Fruit fly (Drosophila melanogaster) whole organism, embryonic: ENCODE data around the gene Zip88E.

ENCODE experiments used
- Asciz ChIP-seq: fragments of 200-800 bp; sonication (Bioruptor generic); optimal IDR thresholded peaks from 2 replicates; lab custom pipeline; 2017; ENCODE audit warnings: missing biosample characterization, mild to moderate bottlenecking, missing genetic modification characterization, missing genetic modification reagents
- Atf6 ChIP-seq: fragments of 200-800 bp; sonication (Bioruptor generic); IDR thresholded peaks from 2 replicates; pipeline ENCODE4 v1.3.6; 2022; ENCODE audit warnings: missing biosample characterization, missing genetic modification characterization
- CG10979 ChIP-seq: fragments of 200-800 bp; sonication (Bioruptor generic); optimal IDR thresholded peaks from 2 replicates; lab custom pipeline; 2018; ENCODE audit warnings: missing biosample characterization, mild to moderate bottlenecking, missing genetic modification characterization, moderate library complexity
- CG13424 ChIP-seq: fragments of 200-800 bp; sonication (Bioruptor generic); optimal IDR thresholded peaks from 2 replicates; lab custom pipeline; 2019; ENCODE audit warnings: missing biosample characterization, mild to moderate bottlenecking, missing genetic modification characterization, moderate library complexity
- CG13624 ChIP-seq: fragments of 200-800 bp; sonication (Bioruptor generic); optimal IDR thresholded peaks from 2 replicates; lab custom pipeline; 2016; ENCODE audit warnings: missing biosample characterization, missing genetic modification characterization
- CG18599 ChIP-seq: fragments of 200-800 bp; sonication (Bioruptor generic); optimal IDR thresholded peaks from 3 replicates; lab custom pipeline; 2017; ENCODE audit warnings: missing biosample characterization, missing genetic modification characterization, mild to moderate bottlenecking, moderate library complexity, missing genetic modification reagents
- CG2712 ChIP-seq: fragments of 200-800 bp; optimal IDR thresholded peaks from 3 replicates; lab custom pipeline; 2019; ENCODE audit warnings: missing biosample characterization, mild to moderate bottlenecking, missing genetic modification characterization, moderate library complexity
- CG2875 ChIP-seq: fragments of 200-800 bp; sonication (Bioruptor generic); optimal IDR thresholded peaks from 2 replicates; lab custom pipeline; 2017; ENCODE audit warnings: missing biosample characterization, mild to moderate bottlenecking, missing genetic modification characterization, missing genetic modification reagents
- CG32767 ChIP-seq: fragments of 200-800 bp; sonication (Bioruptor generic); IDR thresholded peaks from 2 replicates; pipeline ENCODE4 v1.3.6; 2022; ENCODE audit warnings: missing biosample characterization, missing genetic modification characterization
- CG3281 ChIP-seq: fragments of 200-800 bp; sonication (Bioruptor generic); optimal IDR thresholded peaks from 3 replicates; lab custom pipeline; 2017; ENCODE audit warnings: missing biosample characterization, mild to moderate bottlenecking, missing genetic modification characterization
- CG6272 ChIP-seq: fragments of 200-800 bp; sonication (Bioruptor generic); IDR thresholded peaks from 2 replicates; pipeline ENCODE4 v1.3.6; 2022; ENCODE audit warnings: missing biosample characterization, missing genetic modification characterization
- CG6765 ChIP-seq: fragments of 200-800 bp; sonication (Bioruptor generic); optimal IDR thresholded peaks from 3 replicates; lab custom pipeline; 2017; ENCODE audit warnings: missing biosample characterization, mild to moderate bottlenecking, missing genetic modification characterization
- CG7372 ChIP-seq: fragments of 200-800 bp; sonication (Bioruptor generic); IDR thresholded peaks from 2 replicates; pipeline ENCODE4 v1.3.6; 2022; ENCODE audit warnings: missing biosample characterization, missing genetic modification characterization
- CG7839 ChIP-seq: fragments of 200-800 bp; sonication (Bioruptor generic); optimal IDR thresholded peaks from 3 replicates; lab custom pipeline; 2018; ENCODE audit warnings: missing biosample characterization, mild to moderate bottlenecking, missing genetic modification characterization, moderate library complexity
- CG8388 ChIP-seq: fragments of 200-800 bp; sonication (Bioruptor generic); optimal IDR thresholded peaks from 2 replicates; lab custom pipeline; 2019; ENCODE audit warnings: missing biosample characterization, mild to moderate bottlenecking, missing genetic modification characterization, moderate library complexity
- CG9215 ChIP-seq: fragments of 200-800 bp; sonication (Bioruptor generic); IDR thresholded peaks from 2 replicates; pipeline ENCODE4 v1.3.6; 2022; ENCODE audit warnings: missing biosample characterization, missing genetic modification characterization
- Camta ChIP-seq: fragments of 200-800 bp; sonication (Bioruptor generic); optimal IDR thresholded peaks from 2 replicates; lab custom pipeline; 2016; ENCODE audit warnings: missing biosample characterization, missing genetic modification characterization
- Chrac-16 ChIP-seq: fragments of 200-800 bp; sonication (Bioruptor generic); optimal IDR thresholded peaks from 3 replicates; lab custom pipeline; 2016; ENCODE audit warnings: missing biosample characterization, missing genetic modification characterization
- Dbx ChIP-seq: fragments of 200-800 bp; sonication (Bioruptor generic); IDR thresholded peaks from 3 replicates; pipeline ENCODE4 v1.3.6; 2022; ENCODE audit warnings: missing biosample characterization, missing genetic modification characterization
- HHEX ChIP-seq: fragments of 200-800 bp; sonication (Bioruptor generic); optimal IDR thresholded peaks from 3 replicates; lab custom pipeline; 2017; ENCODE audit warnings: missing biosample characterization, mild to moderate bottlenecking, missing genetic modification characterization, missing genetic modification reagents
- Hmr ChIP-seq: fragments of 200-800 bp; sonication (Bioruptor generic); optimal IDR thresholded peaks from 3 replicates; lab custom pipeline; 2017; ENCODE audit warnings: mild to moderate bottlenecking, missing biosample characterization, missing genetic modification reagents, missing genetic modification characterization
- MESR4 ChIP-seq: fragments of 200-800 bp; sonication (Bioruptor generic); optimal IDR thresholded peaks from 2 replicates; lab custom pipeline; 2018; ENCODE audit warnings: missing biosample characterization, mild to moderate bottlenecking, missing genetic modification characterization, moderate library complexity
- Max ChIP-seq: fragments of 200-800 bp; sonication (Bioruptor generic); optimal IDR thresholded peaks from 2 replicates; lab custom pipeline; 2016; ENCODE audit warnings: missing biosample characterization, mild to moderate bottlenecking, missing genetic modification characterization
- NK7.1 ChIP-seq: fragments of 200-800 bp; sonication (Bioruptor generic); optimal IDR thresholded peaks from 3 replicates; lab custom pipeline; 2016; ENCODE audit warnings: missing biosample characterization, missing genetic modification characterization
- YL-1 ChIP-seq: fragments of 200-800 bp; sonication (Bioruptor generic); optimal IDR thresholded peaks from 3 replicates; lab custom pipeline; 2017; ENCODE audit warnings: missing biosample characterization, mild to moderate bottlenecking, missing genetic modification characterization
- aop ChIP-seq: fragments of 200-800 bp; sonication (Bioruptor generic); IDR thresholded peaks from 2 replicates; pipeline ENCODE4 v1.3.6; 2022; ENCODE audit warnings: missing biosample characterization, missing genetic modification characterization
- ara ChIP-seq: fragments of 200-800 bp; sonication (Bioruptor generic); IDR thresholded peaks from 2 replicates; pipeline ENCODE4 v1.3.6; 2022; ENCODE audit warnings: missing biosample characterization, missing genetic modification characterization
- bbx ChIP-seq: fragments of 200-800 bp; sonication (Bioruptor generic); IDR thresholded peaks from 2 replicates; pipeline ENCODE4 v1.3.6; 2022; ENCODE audit warnings: missing biosample characterization, missing genetic modification characterization; ENCODE audit not compliant: partially characterized antibody
- btn ChIP-seq: fragments of 200-800 bp; sonication (Bioruptor generic); optimal IDR thresholded peaks from 2 replicates; lab custom pipeline; 2016; ENCODE audit warnings: missing biosample characterization, missing genetic modification characterization
- chm ChIP-seq: fragments of 200-800 bp; sonication (Bioruptor generic); IDR thresholded peaks from 2 replicates; pipeline ENCODE4 v1.3.6; 2022; ENCODE audit warnings: missing biosample characterization, missing genetic modification characterization
- eve ChIP-seq, 2 experiments: fragments of >200 bp; optimal IDR thresholded peaks; 2 replicates each; lab custom pipeline; 2017; ENCODE audit warnings: missing biosample characterization in 2 of 2, missing genetic modification characterization in 2 of 2
- fd96Cb ChIP-seq: fragments of 200-800 bp; sonication (Bioruptor generic); optimal IDR thresholded peaks from 2 replicates; lab custom pipeline; 2018; ENCODE audit warnings: missing biosample characterization, mild to moderate bottlenecking, missing genetic modification characterization, moderate library complexity
- her ChIP-seq: fragments of 200-800 bp; sonication (Bioruptor generic); optimal IDR thresholded peaks from 2 replicates; lab custom pipeline; 2016; ENCODE audit warnings: missing biosample characterization, missing genetic modification characterization
- hkb ChIP-seq, 2 experiments: fragments of 200-800 bp in 1 of 2; fragments of >200 bp in 1 of 2; sonication (Bioruptor generic) in 1 of 2; IDR thresholded peaks in 1 of 2; optimal IDR thresholded peaks in 1 of 2; 2 replicates each; pipeline versions ENCODE4 v1.3.6 to Lab custom; 2017 to 2022; ENCODE audit warnings: missing biosample characterization in 1 of 2, missing genetic modification characterization in 1 of 2
- lbe ChIP-seq: fragments of 200-800 bp; sonication (Bioruptor generic); optimal IDR thresholded peaks from 2 replicates; lab custom pipeline; 2016; ENCODE audit warnings: missing biosample characterization, mild to moderate bottlenecking, missing genetic modification characterization
- mam ChIP-seq: fragments of 200-800 bp; sonication (Bioruptor generic); optimal IDR thresholded peaks from 3 replicates; lab custom pipeline; 2016; ENCODE audit warnings: missing biosample characterization, missing genetic modification characterization
- nmo ChIP-seq: fragments of 200-800 bp; sonication (Bioruptor generic); optimal IDR thresholded peaks from 2 replicates; lab custom pipeline; 2018; ENCODE audit warnings: missing biosample characterization, mild to moderate bottlenecking, missing genetic modification characterization, moderate library complexity
- odd ChIP-seq: fragments of 200-800 bp; sonication (Bioruptor generic); optimal IDR thresholded peaks from 2 replicates; lab custom pipeline; 2017; ENCODE audit warnings: missing biosample characterization, mild to moderate bottlenecking, missing genetic modification characterization
- pan ChIP-seq, 4 experiments: fragments of >200 bp in 3 of 4; fragments of 200-800 bp in 1 of 4; sonication (Bioruptor generic) in 1 of 4; optimal IDR thresholded peaks in 3 of 4; IDR thresholded peaks in 1 of 4; 2 replicates each; pipeline versions ENCODE4 v1.3.6 to Lab custom; 2017 to 2022; ENCODE audit warnings: missing biosample characterization in 2 of 4, missing genetic modification characterization in 2 of 4, mixed read lengths in 1 of 4
- pb ChIP-seq: fragments of 200-800 bp; sonication (Bioruptor generic); optimal IDR thresholded peaks from 3 replicates; lab custom pipeline; 2016; ENCODE audit warnings: missing biosample characterization, missing genetic modification characterization
- sens ChIP-seq: fragments of 200-800 bp; sonication (Bioruptor generic); peaks from one replicate; lab custom pipeline; 2016; ENCODE audit warnings: missing biosample characterization, missing genetic modification characterization
- sens-2 ChIP-seq: fragments of 200-800 bp; sonication (Bioruptor generic); IDR thresholded peaks from 2 replicates; pipeline ENCODE4 v1.3.6; 2022; ENCODE audit warnings: missing biosample characterization, missing genetic modification characterization
- seq ChIP-seq: fragments of 200-800 bp; sonication (Bioruptor generic); IDR thresholded peaks from 2 replicates; pipeline ENCODE4 v1.3.6; 2022; ENCODE audit warnings: missing biosample characterization, missing genetic modification characterization
- sima ChIP-seq: fragments of 200-800 bp; sonication (Bioruptor generic); optimal IDR thresholded peaks from 2 replicates; lab custom pipeline; 2016; ENCODE audit warnings: missing biosample characterization, missing genetic modification characterization
- so ChIP-seq: fragments of 200-800 bp; sonication (Bioruptor generic); IDR thresholded peaks from 3 replicates; pipeline ENCODE4 v1.3.6; 2022; ENCODE audit warnings: missing biosample characterization, missing genetic modification characterization
- sqz ChIP-seq: fragments of 200-800 bp; sonication (Bioruptor generic); optimal IDR thresholded peaks from 3 replicates; lab custom pipeline; 2018; ENCODE audit warnings: missing biosample characterization, mild to moderate bottlenecking, missing genetic modification characterization
- ssp ChIP-seq: fragments of 200-800 bp; sonication (Bioruptor generic); IDR thresholded peaks from 2 replicates; pipeline ENCODE4 v1.3.6; 2022; ENCODE audit warnings: missing biosample characterization, missing genetic modification characterization
- zfh2 ChIP-seq: fragments of 200-800 bp; sonication (Bioruptor generic); optimal IDR thresholded peaks from 2 replicates; lab custom pipeline; 2016; ENCODE audit warnings: missing biosample characterization, missing genetic modification characterization

Zip88E gene

DNA sequence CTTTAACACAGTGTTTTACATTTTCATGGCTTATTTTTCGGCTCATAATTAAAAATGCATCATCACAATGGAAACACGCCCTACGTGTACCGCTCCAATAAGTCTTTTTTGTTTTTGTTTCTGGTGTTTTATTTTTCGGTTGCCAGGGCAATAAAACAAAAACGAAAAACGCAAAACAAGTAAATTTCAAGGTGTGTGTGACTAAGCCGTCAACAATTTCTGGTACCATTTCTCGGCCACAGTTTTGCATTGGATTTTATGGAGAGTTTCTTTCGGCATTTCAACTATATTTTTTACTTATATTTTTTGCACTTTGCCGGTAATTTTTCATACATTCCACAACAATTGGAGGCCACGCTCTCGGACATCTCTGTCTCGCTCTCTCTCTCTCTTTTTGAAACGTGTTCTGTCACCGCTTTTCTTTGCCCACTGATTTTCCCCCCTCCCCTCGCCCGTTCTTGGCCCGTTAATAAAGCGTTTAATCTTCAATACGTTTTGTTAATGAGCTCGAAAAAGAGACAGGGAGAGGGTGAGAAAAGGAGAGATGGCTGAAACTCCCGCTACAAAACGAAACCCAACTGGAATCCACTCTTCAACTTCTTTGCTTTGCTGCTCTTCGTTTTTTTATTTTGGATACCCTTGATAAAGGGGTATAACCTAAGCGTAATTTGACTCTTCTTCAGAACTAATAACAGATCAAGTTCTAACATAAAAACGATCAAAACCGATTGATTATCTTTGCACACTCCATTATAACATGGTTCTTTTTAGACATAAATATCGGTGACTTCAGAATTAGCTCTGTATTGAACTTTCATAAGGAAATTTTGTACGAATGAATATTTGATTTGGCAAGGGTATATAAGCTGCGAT, 24.8 kb downstream of the Zip88E start (continued):
- TF ChIP-seq odd (GFP tag; lab: Kevin White, UChicago) (no peak), CG18599 (GFP tag; lab: Kevin White, UChicago) (peak; percentile 31), Atf6 (GFP tag; lab: Robert Waterston, UW) (no peak), sqz (GFP tag; lab: Kevin White, UChicago) (peak; percentile 44), Max (GFP tag; lab: Kevin White, UChicago) (no peak), CG3281 (GFP tag; lab: Kevin White, UChicago) (peak; percentile 43), so (GFP tag; lab: Robert Waterston, UW) (no peak), sens-2 (GFP tag; lab: Robert Waterston, UW) (no peak), nmo (peak; percentile 42), ara (no peak), eve (GFP tag; optimal IDR thresholded peaks at IDR 0.05; lab: Kevin White, UChicago) (peak in 1 of 2 experiments; percentile 68), aop (GFP tag; lab: Robert Waterston, UW) (no peak), pb (no peak), CG8388 (peak; percentile 10), CG2712 (no peak), sens (GFP tag; lab: Kevin White, UChicago) (peak; percentile 77), pan (optimal IDR thresholded peaks at IDR 0.05; lab: Kevin White, UChicago) (no peak), pan (GFP tag; optimal IDR thresholded peaks at IDR 0.05 in 1 of 2, IDR thresholded peaks at IDR 0.05 in 1 of 2) (no peak), YL-1 (GFP tag; lab: Kevin White, UChicago) (no peak), CG7839 (peak; percentile 59), chm (no peak), MESR4 (no peak), CG6272 (no peak), Hmr (GFP tag; lab: Kevin White, UChicago) (no peak), mam (GFP tag; lab: Kevin White, UChicago) (no peak), HHEX (GFP tag; lab: Kevin White, UChicago) (peak; percentile 7), CG13624 (peak; percentile 29), CG9215 (no peak), NK7.1 (GFP tag; lab: Kevin White, UChicago) (no peak), zfh2 (peak; percentile 32), Chrac-16 (no peak), bbx (no peak), seq (GFP tag; lab: Robert Waterston, UW) (no peak), CG13424 (tag; lab: Kevin White, UChicago) (peak; percentile 17), her (GFP tag; lab: Kevin White, UChicago) (no peak), CG32767 (GFP tag; lab: Robert Waterston, UW) (no peak), CG7372 (GFP tag; lab: Robert Waterston, UW) (no peak), fd96Cb (tag; lab: Kevin White, UChicago) (peak; percentile 25), CG2875 (GFP tag; lab: Kevin White, UChicago) (no peak), CG6765 (GFP tag; lab: Kevin White, UChicago) (peak; percentile 15), Camta (GFP tag; lab: Kevin White, UChicago) (no peak), hkb (optimal IDR thresholded peaks at IDR 0.05; lab: Kevin White, UChicago) (no peak), hkb (GFP tag; IDR thresholded peaks at IDR 0.05; lab: Robert Waterston, UW) (peak; percentile 20; the same call in 1 of the 2 replicates), ssp (no peak), Dbx (GFP tag; lab: Robert Waterston, UW) (no peak), btn (no peak), sima (GFP tag; lab: Kevin White, UChicago) (no peak), CG10979 (tag; lab: Kevin White, UChicago) (peak; percentile 25), lbe (GFP tag; lab: Kevin White, UChicago) (peak; percentile 10), Asciz (GFP tag; lab: Kevin White, UChicago) (peak; percentile 38)
